Fruit fly (Drosophila melanogaster): ENCODE data around the gene Srrm1.

Gene Srrm1

dm6 chr3L:13026872-13027271, 9.7 kb upstream of the Srrm1 start:
- no peak for TF ChIP-seq noc (tag; optimal IDR thresholded peaks at IDR 0.05)

DNA sequence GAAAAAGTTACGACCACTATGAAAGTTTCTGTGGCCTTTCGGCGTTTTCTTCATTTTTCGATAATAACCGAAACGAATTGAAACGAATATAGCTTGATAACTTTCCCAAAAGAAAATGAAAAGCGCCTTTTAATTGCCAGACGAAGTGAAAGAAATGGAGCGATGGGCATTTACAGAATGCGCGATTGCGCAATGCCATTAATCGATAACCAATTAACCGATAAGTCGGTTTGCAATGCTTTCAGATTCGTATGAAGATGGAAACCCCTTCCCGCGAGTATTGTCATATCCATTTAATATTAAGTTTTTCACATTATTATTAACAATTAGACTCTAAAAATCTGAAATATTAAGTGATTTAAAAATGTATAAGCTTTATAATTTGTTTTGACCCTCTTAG, 9.3 kb upstream of the Srrm1 start:
- TF ChIP-seq noc (tag; optimal IDR thresholded peaks at IDR 0.05), result no peak

DNA sequence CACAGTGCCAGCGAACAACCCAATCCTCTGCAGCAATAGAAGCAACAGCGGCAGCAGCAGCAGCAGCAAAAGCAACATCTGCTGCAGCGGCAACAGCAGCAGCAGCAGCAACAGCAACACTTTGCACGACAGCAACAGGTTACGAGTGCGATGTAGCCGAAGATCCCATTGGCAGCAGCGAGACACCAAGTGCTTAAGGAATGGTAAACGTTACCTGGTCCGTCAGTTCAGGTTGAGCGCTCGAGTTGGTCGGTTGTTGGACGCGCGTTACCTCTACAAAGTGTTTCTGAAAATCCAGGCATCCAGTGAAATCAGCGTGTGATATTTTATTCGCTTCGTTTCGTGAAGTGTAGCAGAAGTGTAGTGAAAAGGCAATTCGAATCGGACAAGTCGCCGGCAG, 7.9 kb upstream of the Srrm1 start, which contains the start of gene CG17672:
TSS of gene CG17672 (plus strand) at position 223 of the 400 bp plus-strand sequence.
- no peak for TF ChIP-seq noc (tag; optimal IDR thresholded peaks at IDR 0.05)

dm6 chr3L:13030055-13030634, 6.5 kb upstream of the Srrm1 start:
- TF ChIP-seq noc (tag; optimal IDR thresholded peaks at IDR 0.05), result peak; percentile 11

- no peak for TF ChIP-seq noc (tag; optimal IDR thresholded peaks at IDR 0.05)
These were observed 5.3 kb upstream of the Srrm1 start for dm6 chr3L:13031326-13031725.

- TF ChIP-seq noc (tag; optimal IDR thresholded peaks at IDR 0.05), result no peak
These were observed 4.3 kb upstream of the Srrm1 start for dm6 chr3L:13032085-13032914.

dm6 chr3L:13032915-13033282, 3.7 kb upstream of the Srrm1 start:
- TF ChIP-seq noc (tag; optimal IDR thresholded peaks at IDR 0.05), result no peak

DNA sequence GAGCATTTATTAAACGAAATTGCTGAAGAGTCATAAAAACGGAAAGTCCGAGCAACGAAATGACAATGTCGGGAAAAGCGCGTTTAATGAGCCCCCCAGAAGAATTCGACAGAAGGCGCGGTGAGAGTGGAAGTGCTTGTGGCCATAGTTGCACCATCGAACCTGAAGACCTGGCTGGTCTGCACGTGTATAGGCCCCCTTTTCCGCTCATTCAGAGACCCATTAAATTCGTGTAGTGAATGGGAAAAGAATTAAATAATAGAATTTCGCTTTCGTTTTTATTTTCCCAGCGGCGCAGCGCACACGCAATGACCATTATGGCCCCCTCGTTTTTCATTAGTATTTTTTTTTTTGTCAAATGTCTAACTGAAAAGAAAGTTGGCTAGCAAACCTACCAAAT, 3.3 kb upstream of the Srrm1 start:
- no peak for TF ChIP-seq noc (tag; optimal IDR thresholded peaks at IDR 0.05)

- no peak for TF ChIP-seq noc (tag; optimal IDR thresholded peaks at IDR 0.05)
These were observed 4.2 kb downstream of the Srrm1 start for dm6 chr3L:13040849-13041248.

DNA sequence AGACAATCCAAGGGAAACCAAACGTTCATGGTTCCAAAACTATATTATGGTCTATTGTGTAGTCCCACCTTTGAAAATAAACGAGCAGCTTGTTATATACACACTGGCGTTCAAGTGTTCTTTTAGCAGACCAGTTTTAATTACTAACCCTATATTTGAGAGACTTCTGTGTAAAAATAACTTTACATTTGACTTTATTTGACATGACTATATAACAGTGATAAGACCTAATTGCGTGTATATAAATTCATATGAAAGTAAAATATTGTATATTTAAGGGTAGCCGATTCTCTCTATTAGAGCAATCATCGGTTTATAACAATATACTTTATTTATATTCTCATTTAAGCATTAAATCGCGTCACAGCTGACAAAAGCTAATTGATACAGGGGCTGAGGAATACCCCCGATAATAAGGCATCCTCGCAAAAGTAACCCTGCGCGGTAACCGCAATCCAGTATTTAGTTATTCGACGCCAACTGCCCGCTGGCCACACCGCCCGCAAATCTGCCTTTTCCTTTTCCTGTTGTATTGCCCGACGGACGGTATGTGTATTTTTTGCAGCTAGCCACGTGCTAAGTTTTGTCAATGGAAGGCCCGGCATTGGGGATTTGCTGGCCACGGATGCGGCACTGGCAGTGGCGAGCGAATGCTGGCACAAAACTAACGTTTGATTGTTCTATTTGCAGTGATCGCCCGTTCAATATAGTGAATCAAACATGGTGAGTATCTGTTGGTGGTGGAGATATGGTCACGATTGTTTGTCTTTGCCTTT, 4.9 kb downstream of the Srrm1 start, which contains the start of gene RpS4:
TSS of gene RpS4 (plus strand) at position 465 of the 776 bp plus-strand sequence.
- TF ChIP-seq noc (tag; optimal IDR thresholded peaks at IDR 0.05), result peak; percentile 82

dm6 chr3L:13044335-13044814, 7.8 kb downstream of the Srrm1 start, which contains the start of gene Syx13:
Syx13 (plus strand) TSS chr3L:13044434.
- peak; percentile 59 for TF ChIP-seq noc (tag; optimal IDR thresholded peaks at IDR 0.05)

- no peak for TF ChIP-seq noc (tag; optimal IDR thresholded peaks at IDR 0.05)
These were observed 10.1 kb downstream of the Srrm1 start, which contains the start of gene CG11279 for dm6 chr3L:13046758-13047157. CG11279 (plus strand) TSS chr3L:13046977.

DNA sequence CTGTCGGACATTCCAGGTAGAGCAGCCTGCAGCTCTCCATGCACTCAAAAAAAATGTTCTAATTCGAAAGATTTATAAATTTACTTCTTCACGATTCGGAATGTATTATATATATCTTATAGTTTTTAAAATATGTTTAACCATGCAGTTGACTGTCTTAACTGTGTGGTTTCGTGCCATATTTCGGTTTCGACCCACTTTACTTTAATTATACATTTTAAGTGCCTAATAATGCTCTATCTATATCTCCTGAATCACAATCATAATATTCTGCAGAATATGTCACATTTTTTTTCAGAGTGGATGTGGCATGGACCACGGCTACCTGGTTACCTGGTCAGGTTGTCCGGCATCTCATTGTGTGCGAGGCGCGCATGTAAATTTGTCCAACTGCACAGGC, 13.1 kb downstream of the Srrm1 start:
- no peak for TF ChIP-seq noc (tag; optimal IDR thresholded peaks at IDR 0.05)

DNA sequence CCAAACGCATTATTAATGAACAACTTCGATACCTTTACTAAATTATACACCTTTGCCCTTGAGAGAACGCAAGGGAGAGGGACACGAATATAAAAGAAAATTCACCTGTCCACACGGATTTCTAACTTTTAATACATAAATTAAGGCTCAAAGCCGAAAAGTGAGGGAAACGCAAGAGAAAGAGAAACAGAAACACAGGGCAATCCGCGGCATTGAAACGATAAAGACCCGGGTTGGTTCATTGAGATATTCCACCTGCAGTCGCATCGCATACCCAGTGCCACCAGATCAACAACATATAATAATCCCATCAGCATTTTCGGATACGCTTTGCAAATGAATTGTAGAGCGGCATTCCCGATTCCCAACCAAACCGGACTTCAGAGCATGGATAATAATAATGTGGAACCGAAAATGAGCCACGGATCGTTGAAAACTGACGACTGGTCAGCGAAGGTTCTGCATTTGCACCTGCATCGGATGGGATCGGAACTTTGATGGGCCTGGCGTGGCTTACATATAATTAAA, 14.1 kb downstream of the Srrm1 start:
- no peak for TF ChIP-seq noc (tag; optimal IDR thresholded peaks at IDR 0.05)

DNA sequence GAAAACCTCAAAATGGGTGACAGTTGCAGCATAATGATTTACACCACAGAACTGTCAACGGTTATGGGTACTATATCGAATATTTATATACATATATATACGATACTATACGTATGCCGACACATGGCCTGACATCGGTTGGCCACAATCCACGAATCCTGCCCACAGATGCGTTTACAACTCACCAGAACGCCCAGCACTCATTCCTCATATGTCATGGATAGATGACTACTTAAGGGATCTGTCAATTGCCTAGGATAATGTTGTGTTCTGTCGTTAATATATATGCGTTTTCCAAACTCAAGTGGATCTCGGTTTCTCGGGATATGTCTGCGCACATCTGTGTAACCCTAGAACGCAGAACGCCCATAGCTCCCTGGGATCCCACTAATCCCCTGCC, 21.8 kb downstream of the Srrm1 start:
- TF ChIP-seq noc (tag; optimal IDR thresholded peaks at IDR 0.05), result no peak

dm6 chr3L:13061322-13061809, 24.7 kb downstream of the Srrm1 start, which contains the start of the genes CG14115 and CG34428:
CG14115 (minus strand) TSS chr3L:13061422.
CG34428 (plus strand) TSS chr3L:13061759.
- TF ChIP-seq noc (tag; optimal IDR thresholded peaks at IDR 0.05), result no peak

All from whole organism, larva.